Worm (Caenorhabditis elegans) whole organism, L2 larva: Measurements from ENCODE around the gene rps-2.

Experiments used
- ZK546.5 ChIP-seq: sonication (generic microtip); optimal IDR thresholded peaks from 2 replicates; lab custom pipeline; 2017; ENCODE audit warnings: missing biosample characterization, missing genetic modification characterization
- ceh-82 ChIP-seq: fragments of 150-350 bp; optimal IDR thresholded peaks from 2 replicates; lab custom pipeline; 2014; ENCODE audit warnings: missing biosample characterization, missing genetic modification characterization
- gmeb-1 ChIP-seq: fragments of 150-350 bp; optimal IDR thresholded peaks from 2 replicates; lab custom pipeline; 2014; ENCODE audit warnings: missing biosample characterization, missing genetic modification characterization
- nhr-129 ChIP-seq: fragments of 150-350 bp; optimal IDR thresholded peaks from 2 replicates; lab custom pipeline; 2014; ENCODE audit warnings: missing biosample characterization, missing genetic modification characterization
- nhr-237 ChIP-seq: fragments of 150-350 bp; optimal IDR thresholded peaks from 2 replicates; lab custom pipeline; 2014; ENCODE audit warnings: missing biosample characterization, missing genetic modification characterization
- skn-1 ChIP-seq: sonication (generic microtip); optimal IDR thresholded peaks from 2 replicates; lab custom pipeline; 2017; ENCODE audit warnings: missing biosample characterization, missing genetic modification characterization
- ztf-1 ChIP-seq: fragments of 200-800 bp; sonication (Bioruptor generic); conservative IDR thresholded peaks from 2 replicates; pipeline ENCODE4 v1.3.6; 2022; ENCODE audit warnings: missing genetic modification characterization, missing compliant biosample characterization
- ztf-4 ChIP-seq: fragments of 150-350 bp; optimal IDR thresholded peaks from 2 replicates; lab custom pipeline; 2014; ENCODE audit warnings: missing biosample characterization, missing genetic modification characterization

DNA sequence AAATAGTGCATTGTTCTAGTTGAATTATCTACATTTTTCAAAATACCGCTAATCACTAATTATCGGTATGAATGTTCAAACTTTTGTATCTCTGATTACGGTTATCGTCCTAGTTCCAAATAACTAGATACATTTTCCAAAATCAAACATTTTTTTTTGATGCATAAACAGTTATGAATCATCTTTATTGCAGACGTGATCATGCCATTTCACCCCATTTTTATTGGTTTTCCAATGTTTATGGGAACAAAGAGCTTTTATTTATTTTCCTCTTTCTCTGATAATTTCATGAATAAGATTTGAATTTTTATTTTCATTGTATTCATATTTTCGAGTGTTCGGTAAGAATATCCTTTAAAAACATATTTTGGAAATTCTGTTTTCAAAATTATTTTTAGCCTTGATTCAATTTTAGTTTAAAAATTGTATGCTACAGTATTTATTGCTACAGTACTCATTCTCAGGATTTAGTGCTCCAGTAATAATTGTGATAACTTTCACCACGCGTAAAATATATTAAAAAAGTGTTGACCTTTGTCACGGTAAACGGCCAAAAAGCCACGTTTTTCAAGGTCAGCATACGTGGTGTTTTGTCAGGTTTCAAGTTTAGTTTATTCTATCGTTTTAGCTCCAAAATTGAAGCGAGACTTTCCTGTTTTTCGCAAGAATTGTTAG lies 30.6 kb upstream of the rps-2 start, which contains the start of gene csr-1:
- TF ChIP-seq ztf-4 (tag; lab: Kevin White, UChicago) (no peak), skn-1 (tag; lab: Kevin White, UChicago) (no peak), ZK546.5 (tag; lab: Kevin White, UChicago) (no peak), nhr-129 (no peak), ceh-82 (tag; lab: Kevin White, UChicago) (no peak), ztf-1 (no peak), nhr-237 (tag; lab: Kevin White, UChicago) (no peak), gmeb-1 (tag; lab: Kevin White, UChicago) (no peak)
